Worm (Caenorhabditis elegans) whole organism, L4/young adult: ENCODE data around the gene sir-2.3.

Experiments used
- W03F9.2 ChIP-seq: fragments of 150-350 bp; optimal IDR thresholded peaks from 2 replicates; lab custom pipeline; 2014; ENCODE audit warnings: missing biosample characterization, missing genetic modification characterization
- dao-5 ChIP-seq: sonication (generic microtip); optimal IDR thresholded peaks from 2 replicates; lab custom pipeline; 2016; ENCODE audit warnings: missing genotype, missing genetic modification characterization, moderate library complexity, missing compliant biosample characterization
- him-1 ChIP-seq: sonication (generic microtip); optimal IDR thresholded peaks from 2 replicates; lab custom pipeline; 2016; ENCODE audit warnings: missing genotype, missing genetic modification reagents, missing genetic modification characterization, missing compliant biosample characterization

ce11 chrX:13341853-13342252 lies 10.4 kb downstream of the sir-2.3 start:
- no peak for TF ChIP-seq W03F9.2
- no peak for TF ChIP-seq dao-5 (tag; lab: Kevin White, UChicago)
- no peak for TF ChIP-seq him-1
